Worm (Caenorhabditis elegans) whole organism, L1 larva: ENCODE results near the gene osg-1.

Experiments used
- C04F5.9 ChIP-seq: sonication (generic microtip); optimal IDR thresholded peaks from 2 replicates; lab custom pipeline; 2016; ENCODE audit warnings: missing genetic modification characterization, missing compliant biosample characterization
- aha-1 ChIP-seq: fragments of 150-350 bp; optimal IDR thresholded peaks from 2 replicates; lab custom pipeline; 2014; ENCODE audit warnings: missing biosample characterization, missing genetic modification characterization
- ceh-82 ChIP-seq, 3 experiments: fragments of 150-350 bp in 1 of 3; sonication (generic microtip) in 2 of 3; optimal IDR thresholded peaks; 2 replicates each; lab custom pipeline; 2014 to 2017; ENCODE audit warnings: missing biosample characterization in 3 of 3, missing genetic modification characterization in 3 of 3
- efl-1 ChIP-seq, 4 experiments: fragments of 150-350 bp; optimal IDR thresholded peaks in 3 of 4; peaks in 1 of 4; 1 replicate in 1 of 4; 2 replicates in 3 of 4; lab custom pipeline; 2014; ENCODE audit warnings: missing biosample characterization in 2 of 4, missing genetic modification characterization in 2 of 4, missing genetic modification reagents in 2 of 4
- elt-3 ChIP-seq, 6 experiments: fragments of 150-350 bp in 1 of 6; sonication (generic microtip); optimal IDR thresholded peaks; 2 replicates each; lab custom pipeline; 2017 to 2018; ENCODE audit warnings: missing biosample characterization in 6 of 6, missing genetic modification characterization in 6 of 6, inconsistent platforms in 1 of 6
- hlh-4 ChIP-seq: sonication (generic microtip); optimal IDR thresholded peaks from 2 replicates; lab custom pipeline; 2016; ENCODE audit warnings: mild to moderate bottlenecking, missing genetic modification characterization, missing compliant biosample characterization
- lsy-2 ChIP-seq, 2 experiments: fragments of 150-350 bp; optimal IDR thresholded peaks; 2 replicates each; lab custom pipeline; 2014; ENCODE audit warnings: missing biosample characterization in 2 of 2, missing genetic modification characterization in 2 of 2
- nhr-237 ChIP-seq: fragments of 150-350 bp; optimal IDR thresholded peaks from 2 replicates; lab custom pipeline; 2014; ENCODE audit warnings: missing biosample characterization, missing genetic modification characterization
- nhr-77 ChIP-seq: fragments of 150-350 bp; optimal IDR thresholded peaks from 2 replicates; lab custom pipeline; 2014; ENCODE audit warnings: missing biosample characterization, missing genetic modification characterization
- nhr-85 ChIP-seq: sonication (generic microtip); peaks from one replicate; lab custom pipeline; 2016; ENCODE audit warnings: missing genetic modification characterization, inconsistent platforms, missing compliant biosample characterization
- xbp-1 ChIP-seq: sonication (generic microtip); optimal IDR thresholded peaks from 2 replicates; lab custom pipeline; 2016; ENCODE audit warnings: missing genetic modification characterization, missing compliant biosample characterization
- zag-1 ChIP-seq: fragments of 150-350 bp; optimal IDR thresholded peaks from 2 replicates; lab custom pipeline; 2014; ENCODE audit warnings: missing biosample characterization, missing genetic modification characterization
- ztf-11 ChIP-seq, 2 experiments: sonication (generic microtip); optimal IDR thresholded peaks; 2 replicates each; lab custom pipeline; 2016 to 2017; ENCODE audit warnings: missing genetic modification characterization in 2 of 2, missing biosample characterization in 1 of 2, missing compliant biosample characterization in 1 of 2
- ztf-4 ChIP-seq: fragments of 150-350 bp; optimal IDR thresholded peaks from 2 replicates; lab custom pipeline; 2014; ENCODE audit warnings: missing biosample characterization, missing genetic modification characterization

DNA sequence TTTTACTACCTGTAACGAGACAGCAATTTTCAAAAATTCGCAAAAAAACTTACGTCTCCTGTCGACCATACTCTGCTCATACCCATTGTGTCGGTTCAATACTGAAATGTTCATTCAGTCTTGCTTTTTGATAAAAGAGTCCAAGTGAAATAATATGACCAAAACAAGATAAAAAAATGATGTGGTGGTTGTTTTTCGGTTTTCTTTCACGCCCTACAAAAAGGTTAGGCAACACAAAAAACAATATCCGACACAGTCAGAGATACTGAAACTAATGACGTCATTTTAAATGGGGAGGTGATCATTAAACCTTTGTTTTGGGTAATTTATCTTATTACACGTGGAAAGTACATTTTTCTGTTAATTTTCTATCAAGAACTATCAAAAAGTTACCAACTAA lies 7.8 kb downstream of the osg-1 start, which contains the start of gene R02F2.8:
- no peak for TF ChIP-seq ztf-4
- no peak for TF ChIP-seq ztf-11 (tag; optimal IDR thresholded peaks at IDR 0.05; lab: Kevin White, UChicago)
- TF ChIP-seq zag-1 (tag; lab: Kevin White, UChicago) = no peak
- TF ChIP-seq efl-1 (optimal IDR thresholded peaks at IDR 0.05; lab: Kevin White, UChicago) = no peak
- TF ChIP-seq efl-1 (GFP tag; optimal IDR thresholded peaks at IDR 0.05 in 1 of 2; lab: Kevin White, UChicago) = no peak
- TF ChIP-seq xbp-1 (tag; lab: Kevin White, UChicago) = no peak
- TF ChIP-seq ceh-82 (tag; optimal IDR thresholded peaks at IDR 0.05; lab: Kevin White, UChicago) = no peak
- no peak for TF ChIP-seq elt-3 (tag; optimal IDR thresholded peaks at IDR 0.05; lab: Kevin White, UChicago)
- TF ChIP-seq C04F5.9 (tag; lab: Kevin White, UChicago) = no peak
- TF ChIP-seq lsy-2 (tag; optimal IDR thresholded peaks at IDR 0.05; lab: Kevin White, UChicago) = no peak
- TF ChIP-seq nhr-85 (tag; lab: Kevin White, UChicago) = no peak
- TF ChIP-seq aha-1 (tag; lab: Kevin White, UChicago) = no peak
- TF ChIP-seq hlh-4 = no peak
- TF ChIP-seq nhr-77 (tag; lab: Kevin White, UChicago) = no peak
- TF ChIP-seq nhr-237 (tag; lab: Kevin White, UChicago) = no peak
